Worm (Caenorhabditis elegans) whole organism, early embryonic: ENCODE measurements around the gene W03C9.1.

Source experiments
- B0310.2 ChIP-seq: sonication (generic microtip); optimal IDR thresholded peaks from 2 replicates; lab custom pipeline; 2016; ENCODE audit warnings: mild to moderate bottlenecking, missing genetic modification characterization, missing compliant biosample characterization
- F13C5.2 ChIP-seq: sonication (generic microtip); optimal IDR thresholded peaks from 2 replicates; lab custom pipeline; 2017; ENCODE audit warnings: mild to moderate bottlenecking, missing genetic modification characterization, inconsistent platforms, missing compliant biosample characterization
- aly-1 ChIP-seq: sonication (generic microtip); optimal IDR thresholded peaks from 2 replicates; lab custom pipeline; 2016; ENCODE audit warnings: missing genetic modification characterization, missing compliant biosample characterization
- ama-1 ChIP-seq: fragments of 150-350 bp; optimal IDR thresholded peaks from 2 replicates; lab custom pipeline; 2014
- ceh-13 ChIP-seq: fragments of 200-800 bp; sonication (Bioruptor generic); optimal IDR thresholded peaks from 2 replicates; lab custom pipeline; 2018; ENCODE audit warnings: mild to moderate bottlenecking, missing genetic modification characterization, missing compliant biosample characterization
- ceh-36 ChIP-seq: sonication (generic microtip); optimal IDR thresholded peaks from 2 replicates; lab custom pipeline; 2016; ENCODE audit warnings: missing genetic modification characterization, inconsistent platforms, missing compliant biosample characterization
- ets-7 ChIP-seq: sonication (generic microtip); optimal IDR thresholded peaks from 2 replicates; lab custom pipeline; 2016; ENCODE audit warnings: missing genotype, missing genetic modification characterization, missing compliant biosample characterization
- flt-1 ChIP-seq: fragments of 200-800 bp; sonication (Bioruptor generic); IDR thresholded peaks from 2 replicates; pipeline ENCODE4 v1.3.6; 2022; ENCODE audit warnings: missing genetic modification characterization, missing compliant biosample characterization
- hmbx-1 ChIP-seq: sonication (generic microtip); optimal IDR thresholded peaks from 2 replicates; lab custom pipeline; 2016; ENCODE audit warnings: mild to moderate bottlenecking, missing genetic modification characterization, missing compliant biosample characterization
- hmg-4 ChIP-seq: fragments of 200-800 bp; sonication (Bioruptor generic); optimal IDR thresholded peaks from 2 replicates; lab custom pipeline; 2018; ENCODE audit warnings: mild to moderate bottlenecking, missing genetic modification characterization, missing compliant biosample characterization
- hnd-1 ChIP-seq: sonication (generic microtip); optimal IDR thresholded peaks from 2 replicates; lab custom pipeline; 2016; ENCODE audit warnings: missing genetic modification characterization, missing compliant biosample characterization
- pes-1 ChIP-seq: fragments of 200-800 bp; sonication (Bioruptor generic); IDR thresholded peaks from 2 replicates; pipeline ENCODE4 v1.3.6; 2022; ENCODE audit warnings: missing genetic modification reagents, missing genetic modification characterization, missing compliant biosample characterization
- scrt-1 ChIP-seq: fragments of 200-800 bp; sonication (Bioruptor generic); IDR thresholded peaks from 2 replicates; pipeline ENCODE4 v1.3.6; 2022; ENCODE audit warnings: missing genetic modification characterization, missing compliant biosample characterization
- sea-1 ChIP-seq: fragments of 200-800 bp; sonication (Bioruptor generic); conservative IDR thresholded peaks from 2 replicates; pipeline ENCODE4 v1.3.6; 2022; ENCODE audit warnings: missing genetic modification characterization, missing compliant biosample characterization
- tbx-11 ChIP-seq: fragments of 200-800 bp; sonication (Bioruptor generic); IDR thresholded peaks from 2 replicates; pipeline ENCODE4 v1.3.6; 2022; ENCODE audit warnings: missing genetic modification characterization, missing compliant biosample characterization
- tbx-37 ChIP-seq: fragments of 200-800 bp; sonication (Bioruptor generic); conservative IDR thresholded peaks from 2 replicates; pipeline ENCODE4 v1.3.6; 2022; ENCODE audit warnings: missing genetic modification reagents, missing genetic modification characterization, missing compliant biosample characterization
- tra-4 ChIP-seq: sonication (generic microtip); optimal IDR thresholded peaks from 2 replicates; lab custom pipeline; 2017; ENCODE audit warnings: missing genetic modification characterization, missing compliant biosample characterization

The W03C9.1 gene

ce11 chrII:11928752-11929151, 33.2 kb downstream of the W03C9.1 start:
- TF ChIP-seq hmbx-1 (tag; lab: Kevin White, UChicago) (no peak), aly-1 (tag; lab: Kevin White, UChicago) (no peak), scrt-1 (GFP tag; lab: Robert Waterston, UW) (no peak), ama-1 (lab: Kevin White, UChicago) (no peak), ets-7 (no peak)

ce11 chrII:11926501-11926900, 35.4 kb downstream of the W03C9.1 start:
- TF ChIP-seq sea-1 (GFP tag; lab: Robert Waterston, UW) = no peak
- no peak for TF ChIP-seq ceh-13 (GFP tag; lab: Kevin White, UChicago)
- TF ChIP-seq hmbx-1 (tag; lab: Kevin White, UChicago) = no peak
- TF ChIP-seq ama-1 (lab: Kevin White, UChicago) = no peak
- TF ChIP-seq flt-1 = no peak
- no peak for TF ChIP-seq pes-1

- TF ChIP-seq B0310.2 (tag; lab: Kevin White, UChicago) (no peak), pes-1 (no peak), ama-1 (lab: Kevin White, UChicago) (no peak), ceh-13 (GFP tag; lab: Kevin White, UChicago) (no peak), aly-1 (tag; lab: Kevin White, UChicago) (no peak), hmbx-1 (tag; lab: Kevin White, UChicago) (no peak), flt-1 (no peak), sea-1 (GFP tag; lab: Robert Waterston, UW) (no peak), tra-4 (tag; lab: Kevin White, UChicago) (no peak)
Measured at ce11 chrII:11925203-11925602, 36.7 kb downstream of the W03C9.1 start.

ce11 chrII:11923620-11924298, 38.2 kb downstream of the W03C9.1 start:
- TF ChIP-seq aly-1 (tag; lab: Kevin White, UChicago) (no peak), ama-1 (lab: Kevin White, UChicago) (no peak), hnd-1 (tag; lab: Kevin White, UChicago) (no peak), ceh-36 (tag; lab: Kevin White, UChicago) (peak; percentile 61), ets-7 (no peak), tbx-11 (GFP tag; lab: Robert Waterston, UW) (no peak), F13C5.2 (no peak)

ce11 chrII:11922757-11923538, 39.0 kb downstream of the W03C9.1 start:
- no peak for TF ChIP-seq hmg-4 (GFP tag; lab: Kevin White, UChicago)
- TF ChIP-seq scrt-1 (GFP tag; lab: Robert Waterston, UW) = no peak
- TF ChIP-seq tbx-11 (GFP tag; lab: Robert Waterston, UW) = no peak
- no peak for TF ChIP-seq tbx-37 (GFP tag; lab: Robert Waterston, UW)
- no peak for TF ChIP-seq pes-1
- no peak for TF ChIP-seq hmbx-1 (tag; lab: Kevin White, UChicago)
- TF ChIP-seq sea-1 (GFP tag; lab: Robert Waterston, UW) = no peak
- TF ChIP-seq ceh-36 (tag; lab: Kevin White, UChicago) = peak; percentile 79

ce11 chrII:11917530-11917952, 44.4 kb downstream of the W03C9.1 start:
- TF ChIP-seq aly-1 (tag; lab: Kevin White, UChicago) = no peak
- TF ChIP-seq tbx-11 (GFP tag; lab: Robert Waterston, UW) = no peak
- no peak for TF ChIP-seq pes-1
- TF ChIP-seq scrt-1 (GFP tag; lab: Robert Waterston, UW) = no peak
- TF ChIP-seq flt-1 = no peak
- no peak for TF ChIP-seq hmbx-1 (tag; lab: Kevin White, UChicago)
- no peak for TF ChIP-seq ceh-36 (tag; lab: Kevin White, UChicago)
- no peak for TF ChIP-seq B0310.2 (tag; lab: Kevin White, UChicago)
- no peak for TF ChIP-seq tra-4 (tag; lab: Kevin White, UChicago)
- TF ChIP-seq sea-1 (GFP tag; lab: Robert Waterston, UW) = no peak
- no peak for TF ChIP-seq ceh-13 (GFP tag; lab: Kevin White, UChicago)
- TF ChIP-seq hnd-1 (tag; lab: Kevin White, UChicago) = no peak
- no peak for TF ChIP-seq tbx-37 (GFP tag; lab: Robert Waterston, UW)
- no peak for TF ChIP-seq hmg-4 (GFP tag; lab: Kevin White, UChicago)
- no peak for TF ChIP-seq F13C5.2

ce11 chrII:11916945-11917344, 45.0 kb downstream of the W03C9.1 start:
- no peak for TF ChIP-seq ets-7
- no peak for TF ChIP-seq B0310.2 (tag; lab: Kevin White, UChicago)
- no peak for TF ChIP-seq tbx-37 (GFP tag; lab: Robert Waterston, UW)
- no peak for TF ChIP-seq hmbx-1 (tag; lab: Kevin White, UChicago)
- no peak for TF ChIP-seq ceh-13 (GFP tag; lab: Kevin White, UChicago)
- TF ChIP-seq ceh-36 (tag; lab: Kevin White, UChicago) = no peak

- TF ChIP-seq B0310.2 (tag; lab: Kevin White, UChicago) (no peak), tra-4 (tag; lab: Kevin White, UChicago) (no peak), tbx-11 (GFP tag; lab: Robert Waterston, UW) (no peak), ets-7 (no peak), F13C5.2 (no peak), scrt-1 (GFP tag; lab: Robert Waterston, UW) (no peak), hnd-1 (tag; lab: Kevin White, UChicago) (no peak), pes-1 (no peak), hmbx-1 (tag; lab: Kevin White, UChicago) (no peak), aly-1 (tag; lab: Kevin White, UChicago) (no peak), ceh-36 (tag; lab: Kevin White, UChicago) (no peak), flt-1 (no peak)
Measured at ce11 chrII:11916555-11916941, 45.4 kb downstream of the W03C9.1 start.
